Worm (Caenorhabditis elegans): ENCODE results near the gene cest-2.3.

cest-2.3 gene

DNA sequence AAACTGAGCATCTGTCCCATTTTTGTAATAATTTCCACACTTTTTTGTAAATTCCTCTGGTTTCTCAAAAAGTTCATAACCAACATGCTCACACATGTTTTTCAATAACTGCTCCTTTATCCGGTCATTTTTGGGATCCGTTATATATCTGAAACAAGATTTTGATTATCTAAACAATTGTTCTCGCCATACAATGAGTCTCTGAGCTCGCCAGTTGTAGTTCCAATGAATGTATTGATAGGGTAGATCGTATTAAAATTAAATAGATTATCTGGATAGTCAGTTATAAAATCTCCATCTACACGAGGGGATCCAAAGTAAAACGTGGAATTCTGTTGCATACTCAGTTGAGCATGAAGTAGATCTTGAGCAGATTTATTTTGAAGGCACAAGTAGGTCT is 6.2 kb downstream of the cest-2.3 start:
- no peak for TF ChIP-seq unc-62 (GFP tag; optimal IDR thresholded peaks at IDR 0.05)
- no peak for TF ChIP-seq ceh-63 (GFP tag; optimal IDR thresholded peaks at IDR 0.05)
- TF ChIP-seq nhr-76 (tag; optimal IDR thresholded peaks at IDR 0.05): no peak
- TF ChIP-seq egl-27 (tag; optimal IDR thresholded peaks at IDR 0.05): no peak
- TF ChIP-seq lin-35 (GFP tag; optimal IDR thresholded peaks at IDR 0.05): no peak
- no peak for TF ChIP-seq irx-1 (tag; optimal IDR thresholded peaks at IDR 0.05)
- no peak for TF ChIP-seq ztf-11 (tag; optimal IDR thresholded peaks at IDR 0.05)

DNA sequence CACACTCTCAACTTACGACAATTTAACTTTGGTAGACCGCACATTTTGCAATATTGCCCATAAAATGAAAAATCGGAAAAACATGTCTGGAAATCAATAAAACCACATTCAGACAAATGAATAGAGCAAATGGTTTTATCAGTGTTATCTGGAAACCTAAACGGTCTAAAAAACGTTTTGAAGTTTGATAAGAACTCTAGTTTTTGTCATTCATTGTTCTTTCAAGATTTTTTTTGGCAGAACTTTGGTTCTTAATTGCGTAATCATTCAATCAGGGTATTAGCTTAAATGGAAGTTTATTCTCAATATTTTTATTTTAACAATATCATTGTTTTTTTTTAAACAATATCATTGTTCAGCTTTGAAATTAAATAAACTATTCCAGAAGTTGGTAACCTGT is 7.5 kb downstream of the cest-2.3 start, which contains the start of gene cest-2.2:
TSS of gene cest-2.2 (minus strand) at position 140 of the 400 bp plus-strand sequence.
- no peak for TF ChIP-seq alr-1 (tag; optimal IDR thresholded peaks at IDR 0.05; ENCODE audit: borderline replicate concordance)
- no peak for TF ChIP-seq fos-1 (tag; optimal IDR thresholded peaks at IDR 0.05)
- TF ChIP-seq dsc-1 (tag; optimal IDR thresholded peaks at IDR 0.05): no peak
- peak; percentile 21 for TF ChIP-seq elt-2 (tag; optimal IDR thresholded peaks at IDR 0.05)
- no peak for TF ChIP-seq zip-4 (GFP tag; optimal IDR thresholded peaks at IDR 0.05)

DNA sequence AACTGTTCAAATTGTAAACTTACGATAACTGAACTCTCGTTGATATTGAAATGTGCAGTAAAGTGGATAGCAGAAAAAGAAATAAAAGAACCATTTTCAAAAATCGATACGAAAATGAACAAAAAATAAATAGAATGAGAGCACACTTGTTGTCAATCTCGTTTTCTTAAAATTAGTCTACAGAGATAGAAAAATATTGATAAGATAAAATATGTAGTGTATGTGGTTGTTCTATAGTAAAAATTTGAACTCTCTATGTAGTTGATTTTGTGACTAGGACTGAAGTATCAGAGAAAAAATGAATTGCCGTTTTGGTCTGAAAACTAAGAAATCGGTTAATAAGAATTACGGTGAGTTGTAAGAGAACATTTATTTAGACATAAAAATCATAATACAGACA is 11.5 kb downstream of the cest-2.3 start, which contains the start of gene cest-2.1:
TSS of gene cest-2.1 (minus strand) at position 198 of the 400 bp plus-strand sequence.
- no peak for TF ChIP-seq lin-15B (tag; optimal IDR thresholded peaks at IDR 0.05)
- TF ChIP-seq nhr-19 (GFP tag; conservative IDR thresholded peaks at IDR 0.05): no peak
- TF ChIP-seq C16A3.4 (tag; optimal IDR thresholded peaks at IDR 0.05): no peak
- TF ChIP-seq ceh-82 (tag; optimal IDR thresholded peaks at IDR 0.05): no peak
- no peak for TF ChIP-seq alr-1 (tag; optimal IDR thresholded peaks at IDR 0.05; ENCODE audit: borderline replicate concordance)
- no peak for TF ChIP-seq nhr-28 (tag; optimal IDR thresholded peaks at IDR 0.05)
- TF ChIP-seq F16B12.6 (tag; optimal IDR thresholded peaks at IDR 0.05): no peak
- no peak for TF ChIP-seq ztf-11 (tag; optimal IDR thresholded peaks at IDR 0.05)
- no peak for TF ChIP-seq ceh-8 (GFP tag; optimal IDR thresholded peaks at IDR 0.05)
- no peak for TF ChIP-seq mab-9 (GFP tag; IDR thresholded peaks at IDR 0.05)

- no peak for TF ChIP-seq blmp-1 (tag; optimal IDR thresholded peaks at IDR 0.05)
- TF ChIP-seq fos-1 (tag; optimal IDR thresholded peaks at IDR 0.05): no peak
- TF ChIP-seq rnt-1 (tag; optimal IDR thresholded peaks at IDR 0.05): no peak
- no peak for TF ChIP-seq Y116A8C.19 (tag; optimal IDR thresholded peaks at IDR 0.05; ENCODE audit: borderline replicate concordance)
- no peak for TF ChIP-seq isw-1 (GFP tag; IDR thresholded peaks at IDR 0.05)
- no peak for TF ChIP-seq nhr-20 (tag; optimal IDR thresholded peaks at IDR 0.05)
- no peak for TF ChIP-seq ceh-90 (tag; optimal IDR thresholded peaks at IDR 0.05)
- no peak for TF ChIP-seq elt-2 (tag; optimal IDR thresholded peaks at IDR 0.05)
- TF ChIP-seq nhr-11 (tag; optimal IDR thresholded peaks at IDR 0.05): no peak
- TF ChIP-seq mef-2 (tag; optimal IDR thresholded peaks at IDR 0.05): no peak
- no peak for TF ChIP-seq mdl-1 (tag; optimal IDR thresholded peaks at IDR 0.05)
- no peak for TF ChIP-seq dpl-1 (GFP tag; optimal IDR thresholded peaks at IDR 0.05)
- TF ChIP-seq jun-1 (tag; optimal IDR thresholded peaks at IDR 0.05): no peak
- TF ChIP-seq lin-14 (GFP tag; optimal IDR thresholded peaks at IDR 0.05): no peak
- no peak for TF ChIP-seq C04F5.9 (tag; optimal IDR thresholded peaks at IDR 0.05)
- no peak for TF ChIP-seq nhr-28 (tag; optimal IDR thresholded peaks at IDR 0.05)
- no peak for TF ChIP-seq ces-1 (GFP tag; optimal IDR thresholded peaks at IDR 0.05)
- no peak for TF ChIP-seq aly-2 (tag; optimal IDR thresholded peaks at IDR 0.05)
- TF ChIP-seq tlp-1 (tag; optimal IDR thresholded peaks at IDR 0.05): no peak
- no peak for TF ChIP-seq efl-3 (GFP tag; optimal IDR thresholded peaks at IDR 0.05)
Measured at ce11 chrV:14167629-14168028, 15.1 kb downstream of the cest-2.3 start, which contains the start of gene ocam-1. TSS of gene ocam-1 (minus strand) at chrV:14167729.
